Fruit fly (Drosophila melanogaster): ENCODE data around the gene Acbp5.

Acbp5 gene

DNA sequence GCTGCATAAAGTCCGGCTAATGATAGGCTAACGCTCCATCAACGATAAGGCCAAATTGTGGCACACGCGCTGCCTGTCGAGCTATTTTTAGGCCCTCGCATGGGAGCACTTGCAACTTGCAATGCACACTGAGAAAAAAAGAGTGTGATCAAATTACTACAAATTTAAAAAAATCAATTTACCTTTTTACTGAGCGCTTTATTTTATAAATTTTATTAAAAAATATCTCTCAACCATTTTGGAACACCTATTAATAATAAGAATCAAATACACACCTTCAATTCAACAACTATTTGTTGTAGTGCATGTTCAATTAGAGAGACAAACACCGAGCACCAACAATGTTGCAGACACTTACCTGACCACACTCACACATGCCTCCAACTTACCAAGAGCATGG lies 22.9 kb downstream of the Acbp5 start (continued):
- TF ChIP-seq stc (GFP tag; IDR thresholded peaks at IDR 0.05) (peak; percentile 55), chn (GFP tag; optimal IDR thresholded peaks at IDR 0.05) (no peak), NfI (GFP tag; optimal IDR thresholded peaks at IDR 0.05) (no peak), Dad (GFP tag; optimal IDR thresholded peaks at IDR 0.05) (no peak), yki (optimal IDR thresholded peaks at IDR 0.05) (no peak), trem (tag; optimal IDR thresholded peaks at IDR 0.05) (no peak), CG7928 (GFP tag; optimal IDR thresholded peaks at IDR 0.05) (no peak), Atf6 (GFP tag; IDR thresholded peaks at IDR 0.05) (no peak), kni (GFP tag; optimal IDR thresholded peaks at IDR 0.05) (no peak), CG7556 (GFP tag; optimal IDR thresholded peaks at IDR 0.05) (no peak), knrl (GFP tag; IDR thresholded peaks at IDR 0.05; ENCODE audit: partially characterized antibody) (no peak), CG18262 (tag; optimal IDR thresholded peaks at IDR 0.05) (no peak), CG17186 (GFP tag; optimal IDR thresholded peaks at IDR 0.05) (no peak), tll (GFP tag; optimal IDR thresholded peaks at IDR 0.05) (no peak), ash1 (GFP tag; optimal IDR thresholded peaks at IDR 0.05) (no peak), Nf-YA (GFP tag; IDR thresholded peaks at IDR 0.05) (peak; percentile 19; the same call in 1 of the 2 replicates), HHEX (GFP tag; optimal IDR thresholded peaks at IDR 0.05) (no peak), slou (GFP tag; optimal IDR thresholded peaks at IDR 0.05) (no peak), Stat92E (GFP tag; optimal IDR thresholded peaks at IDR 0.05) (no peak), CG17912 (GFP tag; optimal IDR thresholded peaks at IDR 0.05) (no peak), CG3163 (GFP tag; optimal IDR thresholded peaks at IDR 0.05) (no peak), lbe (GFP tag; optimal IDR thresholded peaks at IDR 0.05) (no peak), schlank (tag; optimal IDR thresholded peaks at IDR 0.05) (no peak), CG3065 (GFP tag; optimal IDR thresholded peaks at IDR 0.05) (no peak), CG14710 (tag; optimal IDR thresholded peaks at IDR 0.05) (peak; percentile 37), CG10654 (GFP tag; optimal IDR thresholded peaks at IDR 0.05) (no peak), Fer1 (GFP tag; optimal IDR thresholded peaks at IDR 0.05) (no peak), Rfx (GFP tag; IDR thresholded peaks at IDR 0.05) (no peak), oc (tag; optimal IDR thresholded peaks at IDR 0.05) (no peak), tio (GFP tag; optimal IDR thresholded peaks at IDR 0.05) (no peak), usp (GFP tag; optimal IDR thresholded peaks at IDR 0.05) (no peak), CG12104 (GFP tag; optimal IDR thresholded peaks at IDR 0.05) (no peak), CG3726 (GFP tag; IDR thresholded peaks at IDR 0.05) (peak; percentile 7; the same call in 1 of the 3 replicates), CG15696 (tag; optimal IDR thresholded peaks at IDR 0.05) (peak; percentile 45), CG6254 (GFP tag; optimal IDR thresholded peaks at IDR 0.05) (no peak), Jarid2 (GFP tag; optimal IDR thresholded peaks at IDR 0.05) (no peak), stwl (tag; optimal IDR thresholded peaks at IDR 0.05) (peak; percentile 20), Ada2b (GFP tag; IDR thresholded peaks at IDR 0.05) (peak; percentile 63)

DNA sequence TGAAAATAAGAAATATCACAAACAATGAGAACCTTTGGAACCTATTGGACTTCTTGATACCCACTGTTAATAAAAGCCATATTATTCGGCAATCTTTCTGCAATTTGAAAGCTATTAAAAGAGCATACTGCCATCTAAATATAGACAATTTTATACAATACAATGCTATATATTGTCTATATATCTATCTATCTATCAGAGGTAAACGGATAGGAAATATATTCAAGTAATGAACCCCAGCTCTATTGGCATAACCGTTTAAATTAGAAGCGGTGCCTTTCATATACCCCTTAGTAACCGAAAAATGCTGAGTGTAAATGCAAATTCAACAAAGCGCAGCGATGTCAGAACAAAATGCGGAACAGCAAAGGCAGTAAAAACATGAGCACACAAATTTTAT lies 24.6 kb downstream of the Acbp5 start:
- TF ChIP-seq sens-2 (GFP tag; IDR thresholded peaks at IDR 0.05) (no peak), MBD-R2 (GFP tag; IDR thresholded peaks at IDR 0.05) (no peak), ftz-f1 (GFP tag; optimal IDR thresholded peaks at IDR 0.05) (no peak), mld (GFP tag; IDR thresholded peaks at IDR 0.05; ENCODE audit: partially characterized antibody) (no peak), sens (GFP tag) (no peak), Rfx (GFP tag; IDR thresholded peaks at IDR 0.05) (no peak), Vsx1 (GFP tag; optimal IDR thresholded peaks at IDR 0.05) (no peak), CG15269 (tag; optimal IDR thresholded peaks at IDR 0.05) (no peak), Bgb (GFP tag; IDR thresholded peaks at IDR 0.05; ENCODE audit: partially characterized antibody) (no peak), CG4360 (GFP tag; IDR thresholded peaks at IDR 0.05) (no peak), CG9876 (GFP tag; optimal IDR thresholded peaks at IDR 0.05) (no peak), wor (GFP tag; IDR thresholded peaks at IDR 0.05) (no peak), HmgD (GFP tag; optimal IDR thresholded peaks at IDR 0.05) (no peak), mirr (GFP tag; optimal IDR thresholded peaks at IDR 0.05) (no peak)

Data from whole organism, embryonic.